Worm (Caenorhabditis elegans): ENCODE measurements around the gene str-63.

DNA sequence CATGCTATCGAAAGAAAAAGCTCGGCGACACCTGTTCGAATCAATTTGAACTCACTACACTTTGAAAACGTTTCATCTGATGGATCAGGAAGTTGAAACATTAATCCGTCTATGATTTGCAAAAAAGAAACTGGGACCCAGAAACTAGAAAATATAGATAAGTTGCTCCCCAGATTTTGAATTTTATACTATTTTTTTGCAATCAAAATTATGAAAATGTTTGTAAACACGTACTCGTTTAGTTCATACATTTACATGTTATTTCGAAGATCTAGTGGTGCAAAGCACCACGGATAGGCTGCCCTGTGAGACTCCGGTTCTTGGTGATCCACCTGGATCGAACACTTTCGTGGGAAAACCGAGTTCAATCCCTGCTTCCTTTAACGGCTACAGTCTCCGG lies 9.5 kb upstream of the str-63 start, which contains the start of gene C17B7.10:
- no peak for TF ChIP-seq unc-86 (tag; optimal IDR thresholded peaks at IDR 0.05)
- TF ChIP-seq ces-1 (GFP tag; optimal IDR thresholded peaks at IDR 0.05): no peak
- no peak for TF ChIP-seq nhr-12 (tag; optimal IDR thresholded peaks at IDR 0.05)
- no peak for TF ChIP-seq lin-15B (tag; optimal IDR thresholded peaks at IDR 0.05)
- TF ChIP-seq lin-35 (GFP tag; optimal IDR thresholded peaks at IDR 0.05): no peak
- TF ChIP-seq lin-13 (GFP tag; optimal IDR thresholded peaks at IDR 0.05): no peak
- no peak for TF ChIP-seq unc-30 (tag; optimal IDR thresholded peaks at IDR 0.05)
